Fruit fly (Drosophila melanogaster) whole organism, prepupa: ENCODE data around the gene CG11695.

Experiments used
- Blimp-1 ChIP-seq: fragments of 200-800 bp; sonication (Bioruptor generic); optimal IDR thresholded peaks from 3 replicates; lab custom pipeline; 2017; ENCODE audit warnings: missing biosample characterization, missing genetic modification characterization, mild to moderate bottlenecking, moderate library complexity, missing genetic modification reagents
- CG10631 ChIP-seq: fragments of 200-800 bp; sonication (Bioruptor generic); optimal IDR thresholded peaks from 2 replicates; lab custom pipeline; 2016; ENCODE audit warnings: missing biosample characterization, missing genetic modification characterization
- CG11294 ChIP-seq: fragments of 200-800 bp; sonication (Bioruptor generic); IDR thresholded peaks from 2 replicates; pipeline ENCODE4 v1.3.6; 2022; ENCODE audit warnings: missing biosample characterization, missing genetic modification characterization
- CG11762 ChIP-seq: fragments of 200-800 bp; sonication (Bioruptor generic); optimal IDR thresholded peaks from 3 replicates; lab custom pipeline; 2016; ENCODE audit warnings: missing biosample characterization, missing genetic modification characterization; ENCODE audit not compliant: insufficient read depth
- CG11902 ChIP-seq: fragments of 200-800 bp; sonication (Bioruptor generic); optimal IDR thresholded peaks from 3 replicates; lab custom pipeline; 2016; ENCODE audit warnings: missing biosample characterization, missing genetic modification characterization
- CG15336 ChIP-seq: fragments of 200-800 bp; sonication (Bioruptor generic); IDR thresholded peaks from 2 replicates; pipeline ENCODE4 v1.3.6; 2022; ENCODE audit warnings: missing biosample characterization, missing genetic modification characterization
- CG1621 ChIP-seq: fragments of 200-800 bp; sonication (Bioruptor generic); optimal IDR thresholded peaks from 3 replicates; lab custom pipeline; 2018; ENCODE audit warnings: missing biosample characterization, mild to moderate bottlenecking, missing genetic modification characterization
- CG16779 ChIP-seq: fragments of 200-800 bp; sonication (Bioruptor generic); optimal IDR thresholded peaks from 3 replicates; lab custom pipeline; 2017; ENCODE audit warnings: missing biosample characterization, mild to moderate bottlenecking, missing genetic modification characterization
- CG31627 ChIP-seq: fragments of 200-800 bp; sonication (Bioruptor generic); optimal IDR thresholded peaks from 3 replicates; lab custom pipeline; 2016; ENCODE audit warnings: missing biosample characterization, missing genetic modification characterization
- CG32006 ChIP-seq: fragments of 200-800 bp; sonication (Bioruptor generic); optimal IDR thresholded peaks from 3 replicates; lab custom pipeline; 2017; ENCODE audit warnings: missing biosample characterization, mild to moderate bottlenecking, missing genetic modification characterization
- CG34406 ChIP-seq: fragments of 200-800 bp; sonication (Bioruptor generic); optimal IDR thresholded peaks from 3 replicates; lab custom pipeline; 2016; ENCODE audit warnings: missing biosample characterization, missing genetic modification characterization
- CG3919 ChIP-seq: fragments of 200-800 bp; sonication (Bioruptor generic); optimal IDR thresholded peaks from 3 replicates; lab custom pipeline; 2016; ENCODE audit warnings: missing biosample characterization, missing genetic modification characterization
- CG6163 ChIP-seq: fragments of 200-800 bp; sonication (Bioruptor generic); IDR thresholded peaks from 3 replicates; pipeline ENCODE4 v1.3.6; 2022; ENCODE audit warnings: missing biosample characterization, missing genetic modification characterization
- CG6276 ChIP-seq: fragments of 200-800 bp; sonication (Bioruptor generic); optimal IDR thresholded peaks from 2 replicates; lab custom pipeline; 2017; ENCODE audit warnings: missing biosample characterization, mild to moderate bottlenecking, missing genetic modification characterization
- CG6792 ChIP-seq: fragments of 200-800 bp; sonication (Bioruptor generic); optimal IDR thresholded peaks from 3 replicates; lab custom pipeline; 2016; ENCODE audit warnings: missing biosample characterization, missing genetic modification characterization
- CG6808 ChIP-seq: fragments of 200-800 bp; sonication (Bioruptor generic); optimal IDR thresholded peaks from 3 replicates; lab custom pipeline; 2017; ENCODE audit warnings: missing biosample characterization, missing genetic modification characterization, mild to moderate bottlenecking, moderate library complexity, missing genetic modification reagents
- CG7368 ChIP-seq: fragments of 200-800 bp; sonication (Bioruptor generic); optimal IDR thresholded peaks from 3 replicates; lab custom pipeline; 2016; ENCODE audit warnings: missing biosample characterization, missing genetic modification characterization
- CG8119 ChIP-seq: fragments of 200-800 bp; sonication (Bioruptor generic); IDR thresholded peaks from 3 replicates; pipeline ENCODE4 v1.3.6; 2022; ENCODE audit warnings: missing biosample characterization, missing genetic modification characterization
- CG8632 ChIP-seq: fragments of 200-800 bp; sonication (Bioruptor generic); optimal IDR thresholded peaks from 3 replicates; lab custom pipeline; 2016; ENCODE audit warnings: missing biosample characterization, missing genetic modification characterization
- CG9139 ChIP-seq: fragments of 200-800 bp; sonication (Bioruptor generic); optimal IDR thresholded peaks from 3 replicates; lab custom pipeline; 2017; ENCODE audit warnings: missing biosample characterization, mild to moderate bottlenecking, missing genetic modification characterization
- Eip75B ChIP-seq: fragments of 200-800 bp; sonication (Bioruptor generic); optimal IDR thresholded peaks from 3 replicates; lab custom pipeline; 2016; ENCODE audit warnings: missing biosample characterization, missing genetic modification characterization
- Eip78C ChIP-seq: fragments of 200-800 bp; sonication (Bioruptor generic); peaks from one replicate; lab custom pipeline; 2016; ENCODE audit warnings: missing biosample characterization, missing genetic modification characterization
- Eip93F ChIP-seq: fragments of 200-800 bp; sonication (Bioruptor generic); optimal IDR thresholded peaks from 2 replicates; lab custom pipeline; 2016; ENCODE audit warnings: missing biosample characterization, mild to moderate bottlenecking, missing genetic modification characterization
- Ets21C ChIP-seq: fragments of 200-800 bp; sonication (Bioruptor generic); optimal IDR thresholded peaks from 3 replicates; lab custom pipeline; 2016; ENCODE audit warnings: missing biosample characterization, missing genetic modification characterization
- Ets96B ChIP-seq: fragments of 200-800 bp; optimal IDR thresholded peaks from 2 replicates; lab custom pipeline; 2019; ENCODE audit warnings: missing biosample characterization, mild to moderate bottlenecking, missing genetic modification characterization, moderate library complexity
- Gug ChIP-seq: fragments of 200-800 bp; sonication (Bioruptor generic); IDR thresholded peaks from 2 replicates; pipeline ENCODE4 v1.3.6; 2022; ENCODE audit warnings: missing biosample characterization, missing genetic modification characterization
- Hr38 ChIP-seq: sonication (Bioruptor generic); optimal IDR thresholded peaks from 2 replicates; lab custom pipeline; 2016; ENCODE audit warnings: missing biosample characterization, missing genetic modification characterization
- Hr39 ChIP-seq: fragments of 200-800 bp; sonication (Bioruptor generic); optimal IDR thresholded peaks from 2 replicates; lab custom pipeline; 2016; ENCODE audit warnings: missing biosample characterization, missing genetic modification characterization
- Hr4 ChIP-seq: fragments of 200-800 bp; sonication (Bioruptor generic); optimal IDR thresholded peaks from 3 replicates; lab custom pipeline; 2016; ENCODE audit warnings: missing biosample characterization, missing genetic modification characterization
- Lpt ChIP-seq: fragments of 200-800 bp; sonication (Bioruptor generic); optimal IDR thresholded peaks from 3 replicates; lab custom pipeline; 2016; ENCODE audit warnings: missing biosample characterization, missing genetic modification characterization
- Met ChIP-seq: fragments of 200-800 bp; sonication (Bioruptor generic); optimal IDR thresholded peaks from 3 replicates; lab custom pipeline; 2016; ENCODE audit warnings: missing biosample characterization, missing genetic modification characterization
- OdsH ChIP-seq: fragments of 200-800 bp; sonication (Bioruptor generic); optimal IDR thresholded peaks from 3 replicates; lab custom pipeline; 2016; ENCODE audit warnings: missing biosample characterization, missing genetic modification characterization
- Smox ChIP-seq: fragments of 200-800 bp; sonication (Bioruptor generic); optimal IDR thresholded peaks from 3 replicates; lab custom pipeline; 2016; ENCODE audit warnings: missing biosample characterization, missing genetic modification characterization
- Sox102F ChIP-seq: fragments of 200-800 bp; sonication (Bioruptor generic); optimal IDR thresholded peaks from 2 replicates; lab custom pipeline; 2016; ENCODE audit warnings: missing biosample characterization, mild to moderate bottlenecking, missing genetic modification characterization
- Sox14 ChIP-seq: fragments of 200-800 bp; sonication (Bioruptor generic); optimal IDR thresholded peaks from 3 replicates; lab custom pipeline; 2016; ENCODE audit warnings: missing biosample characterization, missing genetic modification characterization
- Sox15 ChIP-seq: fragments of 200-800 bp; sonication (Bioruptor generic); optimal IDR thresholded peaks from 3 replicates; lab custom pipeline; 2016; ENCODE audit warnings: missing biosample characterization, missing genetic modification characterization
- achi ChIP-seq: fragments of 200-800 bp; sonication (Bioruptor generic); optimal IDR thresholded peaks from 3 replicates; lab custom pipeline; 2016; ENCODE audit warnings: missing biosample characterization, missing genetic modification characterization
- acj6 ChIP-seq: fragments of 200-800 bp; sonication (Bioruptor generic); optimal IDR thresholded peaks from 3 replicates; lab custom pipeline; 2016; ENCODE audit warnings: missing biosample characterization, missing genetic modification characterization
- cyc ChIP-seq: fragments of 200-800 bp; sonication (Bioruptor generic); optimal IDR thresholded peaks from 3 replicates; lab custom pipeline; 2016; ENCODE audit warnings: missing biosample characterization, missing genetic modification characterization
- dsx ChIP-seq: fragments of 200-800 bp; optimal IDR thresholded peaks from 3 replicates; lab custom pipeline; 2019; ENCODE audit warnings: missing biosample characterization, mild to moderate bottlenecking, missing genetic modification characterization, moderate library complexity; ENCODE audit not compliant: poor library complexity, severe bottlenecking
- eg ChIP-seq: fragments of 200-800 bp; sonication (Bioruptor generic); IDR thresholded peaks from 3 replicates; pipeline ENCODE4 v1.3.6; 2022; ENCODE audit warnings: missing biosample characterization, missing genetic modification characterization
- esn ChIP-seq: fragments of 200-800 bp; sonication (Bioruptor generic); optimal IDR thresholded peaks from 2 replicates; lab custom pipeline; 2016; ENCODE audit warnings: missing biosample characterization, mild to moderate bottlenecking, missing genetic modification characterization, moderate library complexity
- fd59A ChIP-seq: fragments of 200-800 bp; sonication (Bioruptor generic); optimal IDR thresholded peaks from 2 replicates; lab custom pipeline; 2017; ENCODE audit warnings: missing biosample characterization, mild to moderate bottlenecking, missing genetic modification characterization, missing genetic modification reagents
- fd85E ChIP-seq: fragments of 200-800 bp; sonication (Bioruptor generic); optimal IDR thresholded peaks from 3 replicates; lab custom pipeline; 2016; ENCODE audit warnings: missing biosample characterization, missing genetic modification characterization
- fkh ChIP-seq: fragments of 200-800 bp; sonication (Bioruptor generic); optimal IDR thresholded peaks from 3 replicates; lab custom pipeline; 2017; ENCODE audit warnings: missing biosample characterization, mild to moderate bottlenecking, missing genetic modification characterization, moderate library complexity
- lz ChIP-seq: fragments of 200-800 bp; sonication (Bioruptor generic); optimal IDR thresholded peaks from 3 replicates; lab custom pipeline; 2016; ENCODE audit warnings: missing biosample characterization, missing genetic modification characterization
- net ChIP-seq: fragments of 200-800 bp; sonication (Bioruptor generic); optimal IDR thresholded peaks from 3 replicates; lab custom pipeline; 2016; ENCODE audit warnings: missing biosample characterization, missing genetic modification characterization
- pdm3 ChIP-seq: fragments of 200-800 bp; sonication (Bioruptor generic); optimal IDR thresholded peaks from 3 replicates; lab custom pipeline; 2016; ENCODE audit warnings: missing biosample characterization, missing genetic modification characterization
- salr ChIP-seq, 2 experiments: fragments of 200-800 bp; sonication (Bioruptor generic); optimal IDR thresholded peaks; 3 replicates each; lab custom pipeline; 2016 to 2018; ENCODE audit warnings: missing biosample characterization in 2 of 2, missing genetic modification characterization in 2 of 2, mild to moderate bottlenecking in 1 of 2
- spab ChIP-seq: fragments of 200-800 bp; sonication (Bioruptor generic); optimal IDR thresholded peaks from 2 replicates; lab custom pipeline; 2017; ENCODE audit warnings: missing biosample characterization, mild to moderate bottlenecking, missing genetic modification characterization, missing genetic modification reagents
- topi ChIP-seq: fragments of 200-800 bp; sonication (Bioruptor generic); optimal IDR thresholded peaks from 3 replicates; lab custom pipeline; 2016; ENCODE audit warnings: missing biosample characterization, missing genetic modification characterization
- vri ChIP-seq: fragments of 200-800 bp; sonication (Bioruptor generic); optimal IDR thresholded peaks from 3 replicates; lab custom pipeline; 2016; ENCODE audit warnings: missing biosample characterization, mild to moderate bottlenecking, missing genetic modification characterization

The CG11695 gene

DNA sequence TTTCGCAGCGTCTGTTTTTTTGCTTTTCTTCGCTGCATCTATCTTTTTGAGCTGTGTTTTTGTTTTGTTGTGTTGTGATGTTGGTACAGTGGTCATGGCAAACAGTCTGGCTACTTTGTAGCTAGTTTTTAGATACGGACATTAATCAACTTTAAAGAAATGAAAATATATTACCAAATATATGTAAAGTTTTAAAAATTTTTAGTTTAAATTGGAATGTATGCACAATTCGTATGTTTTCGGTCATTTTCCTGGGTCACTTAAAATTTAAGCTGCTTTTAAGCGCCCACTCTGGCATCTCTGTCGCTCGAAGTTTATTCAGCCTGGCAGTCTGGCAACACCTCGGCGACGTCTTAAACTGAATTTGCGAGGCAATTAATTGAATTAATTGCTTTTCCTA, at the start of gene CG11695:
CG11695 (plus strand) TSS at position 344 of the 400 bp plus-strand sequence.
- TF ChIP-seq CG6163 (GFP tag; lab: Robert Waterston, UW) (peak; percentile 66), Hr4 (GFP tag; lab: Kevin White, UChicago) (peak; percentile 63), CG3919 (peak; percentile 41), CG7368 (GFP tag; lab: Kevin White, UChicago) (peak; percentile 49), CG16779 (no peak), achi (GFP tag; lab: Kevin White, UChicago) (peak; percentile 65), CG6808 (peak; percentile 70), CG15336 (GFP tag; lab: Robert Waterston, UW) (peak; percentile 55), fd59A (peak; percentile 53), fkh (GFP tag; lab: Kevin White, UChicago) (peak; percentile 77), CG10631 (GFP tag; lab: Kevin White, UChicago) (peak; percentile 69), Eip78C (GFP tag; lab: Kevin White, UChicago) (peak; percentile 82), Lpt (peak; percentile 49), CG31627 (GFP tag; lab: Kevin White, UChicago) (peak; percentile 67), CG6276 (GFP tag; lab: Kevin White, UChicago) (no peak), Sox102F (GFP tag; lab: Kevin White, UChicago) (no peak), Eip75B (GFP tag; lab: Kevin White, UChicago) (peak; percentile 65), Ets96B (tag; lab: Kevin White, UChicago) (peak; percentile 64), CG6792 (GFP tag; lab: Kevin White, UChicago) (peak; percentile 58), CG34406 (GFP tag; lab: Kevin White, UChicago) (peak; percentile 51), Blimp-1 (no peak), Gug (GFP tag; lab: Robert Waterston, UW) (peak; percentile 32; the same call in 1 of the 2 replicates), CG8119 (GFP tag; lab: Robert Waterston, UW) (0 out of 3 replicates have a peak, but pooled peaks have one; percentile 53), vri (GFP tag; lab: Kevin White, UChicago) (no peak), salr (GFP tag; optimal IDR thresholded peaks at IDR 0.05; lab: Kevin White, UChicago) (peak in 1 of 2 experiments; percentile 44), Sox15 (GFP tag; lab: Kevin White, UChicago) (peak; percentile 50), lz (peak; percentile 70), esn (GFP tag; lab: Kevin White, UChicago) (peak; percentile 74), OdsH (GFP tag; lab: Kevin White, UChicago) (peak; percentile 74), fd85E (GFP tag; lab: Kevin White, UChicago) (no peak), Smox (GFP tag; lab: Kevin White, UChicago) (peak; percentile 61), CG8632 (GFP tag; lab: Kevin White, UChicago) (peak; percentile 29), Eip93F (GFP tag; lab: Kevin White, UChicago) (no peak), spab (no peak), CG11762 (GFP tag; lab: Kevin White, UChicago) (peak; percentile 13), Hr39 (GFP tag; lab: Kevin White, UChicago) (peak; percentile 64), acj6 (GFP tag; lab: Kevin White, UChicago) (peak; percentile 71), Hr38 (GFP tag; lab: Kevin White, UChicago) (no peak), Met (GFP tag; lab: Kevin White, UChicago) (no peak), CG11294 (peak; percentile 58), Ets21C (GFP tag; lab: Kevin White, UChicago) (peak; percentile 30), CG32006 (GFP tag; lab: Kevin White, UChicago) (peak; percentile 74), eg (GFP tag; lab: Robert Waterston, UW) (peak; percentile 62; the same call in 2 of the 3 replicates), Sox14 (GFP tag; lab: Kevin White, UChicago) (peak; percentile 68), CG1621 (tag; lab: Kevin White, UChicago) (peak; percentile 42), cyc (GFP tag; lab: Kevin White, UChicago) (peak; percentile 65), CG9139 (GFP tag; lab: Kevin White, UChicago) (peak; percentile 4), pdm3 (peak; percentile 73), net (GFP tag; lab: Kevin White, UChicago) (peak; percentile 58), topi (GFP tag; lab: Kevin White, UChicago) (peak; percentile 57), CG11902 (GFP tag; lab: Kevin White, UChicago) (peak; percentile 48), dsx (GFP tag; lab: Kevin White, UChicago) (peak; percentile 52)
